Worm (Caenorhabditis elegans) whole organism, young adult: Measurements from ENCODE around the gene str-124.

Experiments used
- B0019.2 ChIP-seq: fragments of 200-800 bp; sonication (Bioruptor generic); conservative IDR thresholded peaks from 2 replicates; pipeline ENCODE4 v1.3.6; 2022; ENCODE audit warnings: missing genetic modification reagents, missing genetic modification characterization, missing compliant biosample characterization
- K12H6.12 ChIP-seq: fragments of 200-800 bp; sonication (Bioruptor generic); optimal IDR thresholded peaks from 2 replicates; lab custom pipeline; 2018; ENCODE audit warnings: mild to moderate bottlenecking, missing genetic modification characterization, missing compliant biosample characterization
- ama-1 ChIP-seq, 3 experiments: fragments of 150-350 bp in 1 of 3; sonication (generic microtip) in 2 of 3; optimal IDR thresholded peaks; 2 replicates each; lab custom pipeline; 2014 to 2018; ENCODE audit warnings: missing biosample characterization in 2 of 3, missing genetic modification characterization in 2 of 3, missing genetic modification reagents in 2 of 3
- atf-7 ChIP-seq: sonication (generic microtip); optimal IDR thresholded peaks from 2 replicates; lab custom pipeline; 2017; ENCODE audit warnings: mild to moderate bottlenecking, missing genetic modification characterization, missing compliant biosample characterization
- attf-5 ChIP-seq: fragments of 200-800 bp; sonication (Bioruptor generic); optimal IDR thresholded peaks from 2 replicates; lab custom pipeline; 2018; ENCODE audit warnings: mild to moderate bottlenecking, missing genetic modification characterization, missing compliant biosample characterization
- ceh-58 ChIP-seq: fragments of 200-800 bp; sonication (Bioruptor generic); IDR thresholded peaks from 2 replicates; pipeline ENCODE4 v1.3.6; 2022; ENCODE audit warnings: missing genetic modification characterization, missing compliant biosample characterization
- dpl-1 ChIP-seq: fragments of 150-350 bp; optimal IDR thresholded peaks from 2 replicates; lab custom pipeline; 2014; ENCODE audit warnings: missing biosample characterization, missing genetic modification reagents, missing genetic modification characterization
- efl-1 ChIP-seq: fragments of 150-350 bp; optimal IDR thresholded peaks from 2 replicates; lab custom pipeline; 2014; ENCODE audit warnings: missing biosample characterization, missing genetic modification reagents, missing genetic modification characterization
- hmg-20 ChIP-seq: fragments of 200-800 bp; sonication (Bioruptor generic); IDR thresholded peaks from 2 replicates; pipeline ENCODE4 v1.3.6; 2022; ENCODE audit warnings: missing genetic modification reagents, missing genetic modification characterization, missing compliant biosample characterization
- hsf-1 ChIP-seq: fragments of 200-800 bp; sonication (Bioruptor generic); IDR thresholded peaks from 2 replicates; pipeline ENCODE4 v1.3.6; 2022; ENCODE audit warnings: missing genetic modification reagents, missing genetic modification characterization, missing compliant biosample characterization
- lin-35 ChIP-seq, 3 experiments: fragments of 150-350 bp in 2 of 3; sonication (generic microtip) in 1 of 3; optimal IDR thresholded peaks; 2 replicates each; lab custom pipeline; 2014 to 2018; ENCODE audit warnings: missing biosample characterization in 3 of 3, missing genetic modification characterization in 3 of 3, missing genetic modification reagents in 3 of 3

ce11 chrX:12829055-12829454 lies 41.3 kb downstream of the str-124 start:
- TF ChIP-seq atf-7 (tag; lab: Kevin White, UChicago): no peak
- no peak for TF ChIP-seq ceh-58 (GFP tag; lab: Robert Waterston, UW)
- no peak for TF ChIP-seq B0019.2 (GFP tag; lab: Robert Waterston, UW)
- no peak for TF ChIP-seq efl-1 (GFP tag; lab: Kevin White, UChicago)
- TF ChIP-seq dpl-1 (GFP tag; lab: Kevin White, UChicago): no peak
- TF ChIP-seq attf-5 (GFP tag; lab: Kevin White, UChicago): no peak
- no peak for TF ChIP-seq hmg-20 (GFP tag; lab: Robert Waterston, UW)
- TF ChIP-seq ama-1 (optimal IDR thresholded peaks at IDR 0.05; lab: Kevin White, UChicago): no peak
- no peak for TF ChIP-seq ama-1 (GFP tag; optimal IDR thresholded peaks at IDR 0.05; lab: Kevin White, UChicago)
- TF ChIP-seq hsf-1 (GFP tag; lab: Robert Waterston, UW): no peak
- no peak for TF ChIP-seq K12H6.12 (tag; lab: Kevin White, UChicago)
- no peak for TF ChIP-seq lin-35 (GFP tag; optimal IDR thresholded peaks at IDR 0.05; lab: Kevin White, UChicago)
